Worm (Caenorhabditis elegans): ENCODE data around the gene W01A11.7.

W01A11.7 gene

DNA sequence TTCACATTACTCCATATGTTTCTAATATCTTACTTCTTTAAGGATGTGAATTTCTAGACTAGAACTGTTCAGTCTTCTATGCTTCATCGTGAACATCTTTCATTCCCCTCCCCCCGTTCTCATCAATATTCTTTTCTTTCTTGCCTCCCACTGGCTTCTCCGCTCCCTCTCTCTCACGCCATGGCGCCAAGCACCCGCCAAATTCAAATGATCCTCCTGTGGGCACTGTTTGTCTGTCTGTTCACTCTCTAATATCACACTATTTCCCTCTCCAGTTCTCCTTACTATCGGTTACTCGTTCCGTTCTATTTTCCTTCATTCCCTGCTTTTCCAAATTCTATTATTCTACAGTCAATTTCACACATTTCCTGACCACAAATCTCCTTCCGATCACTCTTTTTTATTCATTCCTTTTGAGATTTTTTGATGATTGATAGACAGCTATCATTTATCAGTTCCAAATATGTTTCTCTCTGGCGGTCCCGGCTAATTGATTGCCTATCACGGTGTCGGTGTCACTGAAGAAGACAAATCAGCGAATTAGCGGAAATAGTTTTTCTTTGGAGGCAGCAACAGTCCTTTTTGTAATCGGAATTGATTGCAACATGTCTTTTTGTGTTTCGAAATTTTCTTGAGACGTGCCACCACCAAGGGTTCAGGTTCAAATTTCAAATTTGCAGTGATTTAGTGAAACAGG lies 46.7 kb downstream of the W01A11.7 start:
- TF ChIP-seq mls-2 (tag; optimal IDR thresholded peaks at IDR 0.05) = no peak
- no peak for TF ChIP-seq sptf-1 (tag; optimal IDR thresholded peaks at IDR 0.05)
- no peak for TF ChIP-seq ceh-83 (GFP tag; optimal IDR thresholded peaks at IDR 0.05)
- no peak for TF ChIP-seq zip-8 (tag; optimal IDR thresholded peaks at IDR 0.05)
- no peak for TF ChIP-seq bed-3 (GFP tag; optimal IDR thresholded peaks at IDR 0.05)
- TF ChIP-seq unc-39 (tag; optimal IDR thresholded peaks at IDR 0.05) = no peak
- no peak for TF ChIP-seq nhr-2 (tag; optimal IDR thresholded peaks at IDR 0.05)
- TF ChIP-seq unc-120 (tag; optimal IDR thresholded peaks at IDR 0.05; ENCODE audit: poor library complexity, severe bottlenecking) = no peak
- no peak for TF ChIP-seq cnd-1 (tag; optimal IDR thresholded peaks at IDR 0.05)
- no peak for TF ChIP-seq nhr-237 (tag; optimal IDR thresholded peaks at IDR 0.05)
- no peak for TF ChIP-seq elt-3 (tag; optimal IDR thresholded peaks at IDR 0.05)
- no peak for TF ChIP-seq lsy-2 (tag; optimal IDR thresholded peaks at IDR 0.05)

ce11 chrV:6456903-6457302 lies 48.3 kb downstream of the W01A11.7 start:
- TF ChIP-seq unc-39 (tag; optimal IDR thresholded peaks at IDR 0.05) = no peak
- TF ChIP-seq unc-62 (GFP tag; optimal IDR thresholded peaks at IDR 0.05) = peak; percentile 3
- TF ChIP-seq snpc-4 (tag; optimal IDR thresholded peaks at IDR 0.05) = no peak
- TF ChIP-seq lin-13 (tag; optimal IDR thresholded peaks at IDR 0.05) = no peak
- TF ChIP-seq hlh-1 (tag; optimal IDR thresholded peaks at IDR 0.05) = peak; percentile 66
- no peak for TF ChIP-seq elt-1 (tag; optimal IDR thresholded peaks at IDR 0.05; ENCODE audit: borderline replicate concordance, insufficient read depth)
- TF ChIP-seq nhr-2 (tag; optimal IDR thresholded peaks at IDR 0.05) = no peak
- no peak for TF ChIP-seq elt-3 (tag; optimal IDR thresholded peaks at IDR 0.05)
- TF ChIP-seq mab-5 (tag; optimal IDR thresholded peaks at IDR 0.05) = no peak
